Fruit fly (Drosophila melanogaster): ENCODE measurements around the gene colt.

DNA sequence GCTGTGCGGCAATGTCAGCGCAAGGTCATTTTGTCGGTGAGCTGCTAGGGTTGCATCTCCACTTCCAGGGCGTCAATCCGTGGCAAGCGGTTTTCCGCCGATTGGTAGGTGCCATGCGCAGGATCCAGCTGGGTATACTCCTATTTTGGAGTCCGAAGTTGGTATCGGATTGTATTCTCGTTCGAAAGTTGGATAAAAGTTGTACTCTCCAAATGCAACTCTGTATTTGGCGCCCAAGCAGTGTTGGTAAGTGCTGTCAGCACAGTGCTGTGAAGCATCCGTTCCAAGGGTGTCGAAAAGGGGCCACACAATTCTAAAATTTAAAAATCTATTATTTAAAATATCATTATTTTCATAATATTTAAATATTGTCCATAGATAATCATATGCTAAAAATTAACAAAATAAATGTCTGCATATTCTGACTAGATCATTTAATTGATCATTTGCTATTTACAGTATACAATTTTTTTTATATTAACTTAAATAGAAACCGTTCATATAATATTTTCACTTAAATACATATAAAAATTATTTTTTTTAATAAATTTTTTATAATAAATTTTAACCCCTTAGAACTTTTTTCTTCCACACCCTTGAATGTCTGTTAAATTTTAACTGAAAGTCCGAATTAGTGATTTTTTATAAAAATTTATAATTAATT lies 21.3 kb downstream of the colt start:
- TF ChIP-seq sc (optimal IDR thresholded peaks at IDR 0.05) (no peak), sc (GFP tag; optimal IDR thresholded peaks at IDR 0.05) (peak; percentile 67), Pdp1 (GFP tag; optimal IDR thresholded peaks at IDR 0.05) (peak; percentile 65 to 79), chinmo (GFP tag; IDR thresholded peaks at IDR 0.05; ENCODE audit: partially characterized antibody) (0 out of 4 replicates have a peak, but pooled peaks have one; percentile 1), chn (GFP tag; optimal IDR thresholded peaks at IDR 0.05) (peak; percentile 86), Max (GFP tag; optimal IDR thresholded peaks at IDR 0.05) (peak; percentile 81), ATbp (GFP tag; optimal IDR thresholded peaks at IDR 0.05) (no peak), Taf1 (GFP tag; IDR thresholded peaks at IDR 0.05) (peak; percentile 59), CG12104 (GFP tag; optimal IDR thresholded peaks at IDR 0.05) (peak; percentile 83), grn (GFP tag; optimal IDR thresholded peaks at IDR 0.05) (no peak), gce (GFP tag; IDR thresholded peaks at IDR 0.05) (peak; percentile 63; the same call in 2 of the 3 replicates), Dfd (GFP tag; optimal IDR thresholded peaks at IDR 0.05) (no peak), CG7372 (GFP tag; IDR thresholded peaks at IDR 0.05) (peak; percentile 82), CG7987 (GFP tag; optimal IDR thresholded peaks at IDR 0.05) (peak; percentile 85), CG9876 (GFP tag; optimal IDR thresholded peaks at IDR 0.05) (peak; percentile 74)
